Fruit fly (Drosophila melanogaster) whole organism, embryonic: ENCODE data around the gene Usp8.
A peak's percentile ranks its signal among the peaks of the same experiment; 100 is the strongest.

ENCODE experiments used
- B-H1 ChIP-seq: fragments of 200-800 bp; sonication (Bioruptor generic); IDR thresholded peaks from 3 replicates; pipeline ENCODE4 v1.3.6; 2022; ENCODE audit warnings: missing biosample characterization, missing genetic modification characterization
- BEAF-32 ChIP-seq: fragments of 200-800 bp; sonication (Bioruptor generic); optimal IDR thresholded peaks from 3 replicates; lab custom pipeline; 2017; ENCODE audit warnings: missing biosample characterization, missing genetic modification characterization, mild to moderate bottlenecking, moderate library complexity, missing genetic modification reagents
- BtbVII ChIP-seq: fragments of 200-800 bp; sonication (Bioruptor generic); optimal IDR thresholded peaks from 3 replicates; lab custom pipeline; 2017; ENCODE audit warnings: missing biosample characterization, mild to moderate bottlenecking, missing genetic modification characterization
- CG10267 ChIP-seq: fragments of 200-800 bp; sonication (Bioruptor generic); optimal IDR thresholded peaks from 2 replicates; lab custom pipeline; 2018; ENCODE audit warnings: missing biosample characterization, mild to moderate bottlenecking, missing genetic modification characterization, moderate library complexity
- CG10274 ChIP-seq: fragments of 200-800 bp; sonication (Bioruptor generic); optimal IDR thresholded peaks from 3 replicates; lab custom pipeline; 2017; ENCODE audit warnings: missing biosample characterization, mild to moderate bottlenecking, missing genetic modification characterization
- CG11696 ChIP-seq: fragments of 200-800 bp; sonication (Bioruptor generic); IDR thresholded peaks from 2 replicates; pipeline ENCODE4 v1.3.6; 2022; ENCODE audit warnings: missing biosample characterization, missing genetic modification characterization
- CG1233 ChIP-seq: fragments of 200-800 bp; sonication (Bioruptor generic); optimal IDR thresholded peaks from 4 replicates; lab custom pipeline; 2018; ENCODE audit warnings: missing biosample characterization, mild to moderate bottlenecking, missing genetic modification characterization
- CG13123 ChIP-seq: fragments of 200-800 bp; sonication (Bioruptor generic); optimal IDR thresholded peaks from 2 replicates; lab custom pipeline; 2016; ENCODE audit warnings: missing biosample characterization, missing genetic modification characterization
- CG14441 ChIP-seq: fragments of 200-800 bp; sonication (Bioruptor generic); IDR thresholded peaks from 2 replicates; pipeline ENCODE4 v1.3.6; 2022; ENCODE audit warnings: missing biosample characterization, missing genetic modification characterization
- CG17912 ChIP-seq: fragments of 200-800 bp; sonication (Bioruptor generic); optimal IDR thresholded peaks from 2 replicates; lab custom pipeline; 2018; ENCODE audit warnings: missing biosample characterization, mild to moderate bottlenecking, missing genetic modification characterization
- CG18011 ChIP-seq: fragments of 200-800 bp; sonication (Bioruptor generic); optimal IDR thresholded peaks from 2 replicates; lab custom pipeline; 2017; ENCODE audit warnings: missing biosample characterization, missing genetic modification characterization, mild to moderate bottlenecking, moderate library complexity, missing genotype
- CG18599 ChIP-seq: fragments of 200-800 bp; sonication (Bioruptor generic); optimal IDR thresholded peaks from 3 replicates; lab custom pipeline; 2017; ENCODE audit warnings: missing biosample characterization, missing genetic modification characterization, mild to moderate bottlenecking, moderate library complexity, missing genetic modification reagents
- CG2116 ChIP-seq: fragments of 200-800 bp; sonication (Bioruptor generic); optimal IDR thresholded peaks from 3 replicates; lab custom pipeline; 2018; ENCODE audit warnings: missing biosample characterization, mild to moderate bottlenecking, missing genetic modification characterization
- CG2129 ChIP-seq: fragments of 200-800 bp; sonication (Bioruptor generic); IDR thresholded peaks from 2 replicates; pipeline ENCODE4 v1.3.6; 2022; ENCODE audit warnings: missing biosample characterization, missing genetic modification characterization; ENCODE audit not compliant: partially characterized antibody
- CG2202 ChIP-seq: fragments of 200-800 bp; sonication (Bioruptor generic); optimal IDR thresholded peaks from 2 replicates; lab custom pipeline; 2018; ENCODE audit warnings: missing biosample characterization, mild to moderate bottlenecking, missing genetic modification characterization
- CG2889 ChIP-seq: fragments of 200-800 bp; sonication (Bioruptor generic); IDR thresholded peaks from 3 replicates; pipeline ENCODE4 v1.3.6; 2022; ENCODE audit warnings: missing biosample characterization, missing genetic modification characterization
- CG30403 ChIP-seq: fragments of 200-800 bp; sonication (Bioruptor generic); optimal IDR thresholded peaks from 3 replicates; lab custom pipeline; 2016; ENCODE audit warnings: missing biosample characterization, missing genetic modification characterization
- CG31441 ChIP-seq: fragments of 200-800 bp; sonication (Bioruptor generic); IDR thresholded peaks from 2 replicates; pipeline ENCODE4 v1.3.6; 2022; ENCODE audit warnings: missing biosample characterization, missing genetic modification characterization
- CG32532 ChIP-seq: fragments of 200-800 bp; sonication (Bioruptor generic); IDR thresholded peaks from 2 replicates; pipeline ENCODE4 v1.3.6; 2022; ENCODE audit warnings: missing biosample characterization, missing genetic modification characterization
- CG3407 ChIP-seq: fragments of 200-800 bp; sonication (Bioruptor generic); optimal IDR thresholded peaks from 2 replicates; lab custom pipeline; 2018; ENCODE audit warnings: missing biosample characterization, mild to moderate bottlenecking, missing genetic modification characterization
- CG4617 ChIP-seq: fragments of 200-800 bp; sonication (Bioruptor generic); optimal IDR thresholded peaks from 3 replicates; lab custom pipeline; 2016; ENCODE audit warnings: missing biosample characterization, missing genetic modification characterization, borderline replicate concordance
- CG8924 ChIP-seq: fragments of 200-800 bp; optimal IDR thresholded peaks from 3 replicates; lab custom pipeline; 2019; ENCODE audit warnings: missing biosample characterization, mild to moderate bottlenecking, missing genetic modification characterization, moderate library complexity
- CG8944 ChIP-seq: fragments of 200-800 bp; sonication (Bioruptor generic); optimal IDR thresholded peaks from 3 replicates; lab custom pipeline; 2016; ENCODE audit warnings: missing biosample characterization, missing genetic modification characterization
- CG9215 ChIP-seq: fragments of 200-800 bp; sonication (Bioruptor generic); IDR thresholded peaks from 2 replicates; pipeline ENCODE4 v1.3.6; 2022; ENCODE audit warnings: missing biosample characterization, missing genetic modification characterization
- CG9797 ChIP-seq: fragments of 200-800 bp; sonication (Bioruptor generic); optimal IDR thresholded peaks from 3 replicates; lab custom pipeline; 2018; ENCODE audit warnings: missing biosample characterization, mild to moderate bottlenecking, missing genetic modification characterization
- CG9932 ChIP-seq: fragments of 200-800 bp; sonication (Bioruptor generic); IDR thresholded peaks from 2 replicates; pipeline ENCODE4 v1.3.6; 2022; ENCODE audit warnings: missing biosample characterization, missing genetic modification characterization
- Camta ChIP-seq: fragments of 200-800 bp; sonication (Bioruptor generic); optimal IDR thresholded peaks from 2 replicates; lab custom pipeline; 2016; ENCODE audit warnings: missing biosample characterization, missing genetic modification characterization
- D ChIP-seq, 2 experiments: fragments of 200-800 bp in 1 of 2; fragments of >200 bp in 1 of 2; sonication (Bioruptor generic) in 1 of 2; optimal IDR thresholded peaks; 2 replicates in 1 of 2; 3 replicates in 1 of 2; lab custom pipeline; 2017; ENCODE audit warnings: mild to moderate bottlenecking in 1 of 2, missing biosample characterization in 1 of 2, missing genetic modification characterization in 1 of 2, missing genetic modification reagents in 1 of 2
- Dip2 ChIP-seq: fragments of 200-800 bp; sonication (Bioruptor generic); IDR thresholded peaks from 2 replicates; pipeline ENCODE4 v1.3.6; 2022; ENCODE audit warnings: missing biosample characterization, missing genetic modification characterization
- Drgx ChIP-seq: fragments of 200-800 bp; sonication (Bioruptor generic); IDR thresholded peaks from 2 replicates; pipeline ENCODE4 v1.3.6; 2022; ENCODE audit warnings: missing biosample characterization, missing genetic modification characterization
- Fer1 ChIP-seq: fragments of 200-800 bp; sonication (Bioruptor generic); optimal IDR thresholded peaks from 2 replicates; lab custom pipeline; 2017; ENCODE audit warnings: missing biosample characterization, mild to moderate bottlenecking, missing genetic modification characterization
- Hr78 ChIP-seq, 2 experiments: fragments of 200-800 bp in 1 of 2; fragments of >200 bp in 1 of 2; sonication (Bioruptor generic) in 1 of 2; optimal IDR thresholded peaks; 2 replicates each; lab custom pipeline; 2017 to 2019; ENCODE audit warnings: missing biosample characterization in 2 of 2, missing genetic modification characterization in 2 of 2, mild to moderate bottlenecking in 1 of 2, moderate library complexity in 1 of 2
- MESR4 ChIP-seq: fragments of 200-800 bp; sonication (Bioruptor generic); optimal IDR thresholded peaks from 2 replicates; lab custom pipeline; 2018; ENCODE audit warnings: missing biosample characterization, mild to moderate bottlenecking, missing genetic modification characterization, moderate library complexity
- Neu2 ChIP-seq: fragments of 200-800 bp; sonication (Bioruptor generic); optimal IDR thresholded peaks from 3 replicates; lab custom pipeline; 2016; ENCODE audit warnings: missing biosample characterization, missing genetic modification characterization, borderline replicate concordance
- amos ChIP-seq: fragments of 200-800 bp; sonication (Bioruptor generic); IDR thresholded peaks from 2 replicates; pipeline ENCODE4 v1.3.6; 2022; ENCODE audit warnings: missing biosample characterization, missing genetic modification characterization; ENCODE audit not compliant: partially characterized antibody
- ash1 ChIP-seq: fragments of 200-800 bp; sonication (Bioruptor generic); optimal IDR thresholded peaks from 2 replicates; lab custom pipeline; 2018; ENCODE audit warnings: missing biosample characterization, mild to moderate bottlenecking, missing genetic modification characterization
- bowl ChIP-seq: fragments of 200-800 bp; sonication (Bioruptor generic); IDR thresholded peaks from 2 replicates; pipeline ENCODE4 v1.3.6; 2022; ENCODE audit warnings: missing biosample characterization, missing genetic modification characterization
- dysf ChIP-seq: fragments of 200-800 bp; sonication (Bioruptor generic); IDR thresholded peaks from 3 replicates; pipeline ENCODE4 v1.3.6; 2022; ENCODE audit warnings: missing biosample characterization, missing genetic modification characterization
- gcm ChIP-seq: fragments of 200-800 bp; sonication (Bioruptor generic); optimal IDR thresholded peaks from 2 replicates; lab custom pipeline; 2019; ENCODE audit warnings: missing biosample characterization, mild to moderate bottlenecking, missing genetic modification characterization, moderate library complexity
- grau ChIP-seq: fragments of 200-800 bp; optimal IDR thresholded peaks from 3 replicates; lab custom pipeline; 2019; ENCODE audit warnings: missing biosample characterization, mild to moderate bottlenecking, missing genetic modification characterization, moderate library complexity
- hth ChIP-seq: fragments of >200 bp; optimal IDR thresholded peaks from 2 replicates; lab custom pipeline; 2017; ENCODE audit warnings: inconsistent platforms
- insv ChIP-seq, 2 experiments: fragments of 200-800 bp; sonication (Bioruptor generic); optimal IDR thresholded peaks; 3 replicates each; lab custom pipeline; 2016 to 2018; ENCODE audit warnings: missing biosample characterization in 2 of 2, missing genetic modification characterization in 2 of 2
- lola ChIP-seq, 3 experiments: fragments of >200 bp in 2 of 3; fragments of 200-800 bp in 1 of 3; sonication (Bioruptor generic) in 1 of 3; optimal IDR thresholded peaks; 2 replicates each; lab custom pipeline; 2017 to 2019; ENCODE audit warnings: missing biosample characterization in 3 of 3, missing genetic modification characterization in 3 of 3, mild to moderate bottlenecking in 1 of 3, moderate library complexity in 1 of 3
- nau ChIP-seq: fragments of 200-800 bp; sonication (Bioruptor generic); optimal IDR thresholded peaks from 3 replicates; lab custom pipeline; 2017; ENCODE audit warnings: missing biosample characterization, mild to moderate bottlenecking, missing genetic modification characterization, missing genetic modification reagents
- oc ChIP-seq: fragments of 200-800 bp; sonication (Bioruptor generic); optimal IDR thresholded peaks from 2 replicates; lab custom pipeline; 2018; ENCODE audit warnings: missing biosample characterization, mild to moderate bottlenecking, missing genetic modification characterization, moderate library complexity
- pnt ChIP-seq: fragments of 200-800 bp; sonication (Bioruptor generic); optimal IDR thresholded peaks from 3 replicates; lab custom pipeline; 2016; ENCODE audit warnings: missing biosample characterization, missing genetic modification characterization
- run ChIP-seq: fragments of 200-800 bp; sonication (Bioruptor generic); optimal IDR thresholded peaks from 3 replicates; lab custom pipeline; 2018; ENCODE audit warnings: missing biosample characterization, mild to moderate bottlenecking, missing genetic modification characterization
- slou ChIP-seq: fragments of 200-800 bp; sonication (Bioruptor generic); optimal IDR thresholded peaks from 3 replicates; lab custom pipeline; 2016; ENCODE audit warnings: missing biosample characterization, missing genetic modification characterization
- tin ChIP-seq: fragments of 200-800 bp; sonication (Bioruptor generic); optimal IDR thresholded peaks from 3 replicates; lab custom pipeline; 2016; ENCODE audit warnings: missing biosample characterization, missing genetic modification characterization
- wor ChIP-seq: fragments of 200-800 bp; sonication (Bioruptor generic); IDR thresholded peaks from 2 replicates; pipeline ENCODE4 v1.3.6; 2022; ENCODE audit warnings: missing biosample characterization, missing genetic modification characterization

Gene Usp8

dm6 chr3R:21133951-21134350 is at the start of gene Usp8 (continued):
- TF ChIP-seq CG14441 (GFP tag; lab: Robert Waterston, UW): no peak
- peak; percentile 65 for TF ChIP-seq CG30403 (GFP tag; lab: Kevin White, UChicago)
- TF ChIP-seq wor (GFP tag; lab: Robert Waterston, UW): no peak
- TF ChIP-seq lola (GFP tag; optimal IDR thresholded peaks at IDR 0.05; lab: Kevin White, UChicago): peak in 1 of 3 experiments; percentile 63
- TF ChIP-seq CG8924 (tag; lab: Kevin White, UChicago): peak; percentile 70
- TF ChIP-seq run: no peak
- no peak for TF ChIP-seq CG9215 (GFP tag; lab: Robert Waterston, UW)
- no peak for TF ChIP-seq BtbVII (GFP tag; lab: Kevin White, UChicago)
- TF ChIP-seq insv (GFP tag; optimal IDR thresholded peaks at IDR 0.05; lab: Kevin White, UChicago): peak in 1 of 2 experiments; percentile 26
- no peak for TF ChIP-seq nau (GFP tag; lab: Kevin White, UChicago)
- TF ChIP-seq BEAF-32: peak; percentile 13
- TF ChIP-seq CG17912: no peak
- no peak for TF ChIP-seq CG2889 (GFP tag; lab: Robert Waterston, UW)
- TF ChIP-seq Camta: no peak
- no peak for TF ChIP-seq CG3407 (GFP tag; lab: Kevin White, UChicago)
- TF ChIP-seq Dip2 (GFP tag; lab: Robert Waterston, UW): no peak
- TF ChIP-seq CG1233 (GFP tag; lab: Kevin White, UChicago): no peak
- no peak for TF ChIP-seq CG4617 (GFP tag; lab: Kevin White, UChicago)
- TF ChIP-seq CG13123 (GFP tag; lab: Kevin White, UChicago): no peak
- TF ChIP-seq oc (tag; lab: Kevin White, UChicago): no peak
- TF ChIP-seq MESR4 (GFP tag; lab: Kevin White, UChicago): no peak
- TF ChIP-seq CG2129 (GFP tag; lab: Robert Waterston, UW): no peak
- TF ChIP-seq gcm (GFP tag; lab: Kevin White, UChicago): peak; percentile 23
- TF ChIP-seq CG9932 (GFP tag; lab: Robert Waterston, UW): peak; percentile 46; the same call in 1 of the 2 replicates
- TF ChIP-seq B-H1 (GFP tag; lab: Robert Waterston, UW): no peak
- TF ChIP-seq CG10267 (tag; lab: Kevin White, UChicago): peak; percentile 50
- TF ChIP-seq ash1: no peak
- TF ChIP-seq CG2202 (tag; lab: Kevin White, UChicago): no peak
- TF ChIP-seq grau (tag; lab: Kevin White, UChicago): peak; percentile 55
- TF ChIP-seq Neu2 (GFP tag; lab: Kevin White, UChicago): no peak
- TF ChIP-seq CG11696 (GFP tag; lab: Robert Waterston, UW): no peak
- TF ChIP-seq CG18599 (GFP tag; lab: Kevin White, UChicago): no peak
- TF ChIP-seq tin (GFP tag; lab: Kevin White, UChicago): no peak
- no peak for TF ChIP-seq pnt
- no peak for TF ChIP-seq amos (GFP tag; lab: Robert Waterston, UW)
- TF ChIP-seq CG18011 (GFP tag; lab: Kevin White, UChicago): no peak
- TF ChIP-seq CG31441: no peak
- no peak for TF ChIP-seq CG9797 (GFP tag; lab: Kevin White, UChicago)
- TF ChIP-seq Hr78 (GFP tag; optimal IDR thresholded peaks at IDR 0.05; lab: Kevin White, UChicago): no peak
- no peak for TF ChIP-seq Fer1
- TF ChIP-seq CG2116: peak; percentile 74
- TF ChIP-seq CG10274: no peak
- TF ChIP-seq slou (GFP tag; lab: Kevin White, UChicago): no peak
- no peak for TF ChIP-seq CG8944 (GFP tag; lab: Kevin White, UChicago)
- TF ChIP-seq hth (lab: Kevin White, UChicago): no peak
- no peak for TF ChIP-seq D (optimal IDR thresholded peaks at IDR 0.05; lab: Kevin White, UChicago)
- TF ChIP-seq D (GFP tag; optimal IDR thresholded peaks at IDR 0.05; lab: Kevin White, UChicago): no peak
- no peak for TF ChIP-seq bowl (GFP tag; lab: Robert Waterston, UW)
- TF ChIP-seq Drgx (GFP tag; lab: Robert Waterston, UW): no peak
- TF ChIP-seq CG32532 (GFP tag; lab: Robert Waterston, UW): no peak
- TF ChIP-seq dysf (GFP tag; lab: Robert Waterston, UW): 0 out of 3 replicates have a peak, but pooled peaks have one; percentile 40
